Fruit fly (Drosophila melanogaster) whole organism, wandering third instar larva: ENCODE data around the gene RpLP0.

Experiments used
- Dfd ChIP-seq: fragments of >200 bp; optimal IDR thresholded peaks from 2 replicates; lab custom pipeline; 2017; ENCODE audit warnings: missing biosample characterization, missing genetic modification characterization
- GATAd ChIP-seq: sonication (Bioruptor generic); optimal IDR thresholded peaks from 2 replicates; lab custom pipeline; 2016; ENCODE audit warnings: missing biosample characterization, missing genetic modification characterization
- Hr78 ChIP-seq: fragments of >200 bp; optimal IDR thresholded peaks from 2 replicates; lab custom pipeline; 2017; ENCODE audit warnings: missing biosample characterization, missing genetic modification characterization
- Mio ChIP-seq: sonication (Bioruptor generic); optimal IDR thresholded peaks from 2 replicates; lab custom pipeline; 2016; ENCODE audit warnings: missing biosample characterization, missing genetic modification characterization
- OdsH ChIP-seq: fragments of 200-800 bp; sonication (Bioruptor generic); optimal IDR thresholded peaks from 2 replicates; lab custom pipeline; 2016; ENCODE audit warnings: missing biosample characterization, mild to moderate bottlenecking, missing genetic modification characterization
- br ChIP-seq: fragments of 200-800 bp; sonication (Bioruptor generic); optimal IDR thresholded peaks from 2 replicates; lab custom pipeline; 2016; ENCODE audit warnings: missing biosample characterization, missing genetic modification characterization
- dl ChIP-seq, 2 experiments: fragments of 175-275, 200-275 bp in 1 of 2; fragments of 200-275 bp in 1 of 2; sonication (Bioruptor generic); optimal IDR thresholded peaks; lab custom pipeline; 2018; ENCODE audit warnings: mild to moderate bottlenecking in 2 of 2, missing biosample characterization in 2 of 2, missing genetic modification characterization in 2 of 2, moderate library complexity in 2 of 2; ENCODE audit not compliant: partially characterized antibody in 2 of 2, insufficient read depth in 1 of 2
- ey ChIP-seq: fragments of 200-800 bp; sonication (Bioruptor generic); optimal IDR thresholded peaks from 2 replicates; lab custom pipeline; 2016; ENCODE audit warnings: missing biosample characterization, missing genetic modification characterization
- foxo ChIP-seq, 2 experiments: fragments of 200-800 bp; sonication (Bioruptor generic); optimal IDR thresholded peaks; 2 replicates in 1 of 2; 3 replicates in 1 of 2; lab custom pipeline; 2016 to 2017; ENCODE audit warnings: missing biosample characterization in 2 of 2, missing genetic modification characterization in 2 of 2
- h ChIP-seq: fragments of 200-800 bp; sonication (Bioruptor generic); optimal IDR thresholded peaks from 3 replicates; lab custom pipeline; 2016; ENCODE audit warnings: missing biosample characterization, mild to moderate bottlenecking, missing genetic modification characterization
- pan ChIP-seq: fragments of >200 bp; optimal IDR thresholded peaks from 2 replicates; lab custom pipeline; 2017
- sv ChIP-seq: fragments of 200-800 bp; sonication (Bioruptor generic); optimal IDR thresholded peaks from 3 replicates; lab custom pipeline; 2016; ENCODE audit warnings: missing biosample characterization, missing genetic modification characterization
- usp ChIP-seq: fragments of >200 bp; optimal IDR thresholded peaks from 2 replicates; lab custom pipeline; 2017; ENCODE audit warnings: missing biosample characterization, missing genetic modification characterization

DNA sequence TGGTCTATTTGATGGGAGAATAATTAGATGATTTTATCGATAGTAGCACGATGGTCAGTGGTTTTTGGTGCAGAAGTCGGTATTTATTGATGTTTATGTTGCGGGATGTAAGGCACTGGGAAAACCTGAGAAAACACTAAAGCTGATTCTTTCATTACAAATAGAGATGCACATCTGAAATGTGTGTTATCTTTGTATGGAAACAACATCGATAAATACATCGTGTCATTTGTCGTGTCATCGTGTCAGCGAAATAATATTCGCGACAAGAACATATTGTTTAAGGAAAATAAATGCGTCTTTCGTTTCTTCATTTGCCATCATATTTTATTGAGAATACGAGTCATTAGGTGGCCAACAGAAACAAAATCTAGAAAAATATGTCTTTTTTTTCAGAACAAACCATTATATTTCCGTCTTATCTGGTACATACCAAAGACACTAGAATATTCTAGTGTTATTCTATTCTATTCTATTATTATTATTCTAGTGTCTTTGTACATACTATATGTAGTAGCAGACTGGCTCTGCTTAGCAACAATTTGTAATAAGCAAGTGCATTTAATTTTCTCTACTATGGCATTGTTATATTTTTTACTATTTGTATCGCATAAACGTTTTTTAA lies 1.2 kb upstream of the RpLP0 start, which contains the start of gene CG7133:
- TF ChIP-seq dl (GFP tag; optimal IDR thresholded peaks at IDR 0.05; lab: Kevin White, UChicago; ENCODE audit: insufficient read depth in 1 of 2, partially characterized antibody in 2 of 2): no peak
- TF ChIP-seq OdsH (GFP tag; lab: Kevin White, UChicago): no peak
- no peak for TF ChIP-seq br (GFP tag; lab: Kevin White, UChicago)
- no peak for TF ChIP-seq sv
- no peak for TF ChIP-seq pan (lab: Kevin White, UChicago)
- TF ChIP-seq Dfd (GFP tag; lab: Kevin White, UChicago): no peak
- peak; percentile 16 for TF ChIP-seq ey (GFP tag; lab: Kevin White, UChicago)
- TF ChIP-seq GATAd (GFP tag; lab: Kevin White, UChicago): no peak
- TF ChIP-seq Hr78 (GFP tag; lab: Kevin White, UChicago): no peak
- no peak for TF ChIP-seq foxo (GFP tag; optimal IDR thresholded peaks at IDR 0.05; lab: Kevin White, UChicago)
- TF ChIP-seq h (GFP tag; lab: Kevin White, UChicago): no peak
- no peak for TF ChIP-seq usp (GFP tag; lab: Kevin White, UChicago)
- TF ChIP-seq Mio (GFP tag; lab: Kevin White, UChicago): no peak
